Fruit fly (Drosophila melanogaster) whole organism, embryonic: ENCODE measurements around the gene mib1.

ENCODE experiments used
- ATbp ChIP-seq: fragments of 200-800 bp; sonication (Bioruptor generic); optimal IDR thresholded peaks from 2 replicates; lab custom pipeline; 2017; ENCODE audit warnings: missing biosample characterization, mild to moderate bottlenecking, missing genetic modification characterization, missing genetic modification reagents
- B-H2 ChIP-seq: fragments of 200-800 bp; sonication (Bioruptor generic); optimal IDR thresholded peaks from 2 replicates; lab custom pipeline; 2018; ENCODE audit warnings: missing biosample characterization, mild to moderate bottlenecking, missing genetic modification characterization
- CG12299 ChIP-seq: fragments of 200-800 bp; sonication (Bioruptor generic); optimal IDR thresholded peaks from 2 replicates; lab custom pipeline; 2018; ENCODE audit warnings: missing biosample characterization, mild to moderate bottlenecking, missing genetic modification characterization
- CG12659 ChIP-seq: fragments of 200-800 bp; sonication (Bioruptor generic); optimal IDR thresholded peaks from 3 replicates; lab custom pipeline; 2017; ENCODE audit warnings: mild to moderate bottlenecking, missing biosample characterization, missing genetic modification reagents, missing genetic modification characterization
- CG13775 ChIP-seq: fragments of 200-800 bp; sonication (Bioruptor generic); optimal IDR thresholded peaks from 3 replicates; lab custom pipeline; 2017; ENCODE audit warnings: missing biosample characterization, mild to moderate bottlenecking, missing genetic modification characterization
- CG15696 ChIP-seq: fragments of 200-800 bp; sonication (Bioruptor generic); optimal IDR thresholded peaks from 2 replicates; lab custom pipeline; 2019; ENCODE audit warnings: missing biosample characterization, mild to moderate bottlenecking, missing genetic modification characterization, moderate library complexity
- CG17328 ChIP-seq: fragments of 200-800 bp; sonication (Bioruptor generic); IDR thresholded peaks from 2 replicates; pipeline ENCODE4 v1.3.6; 2022; ENCODE audit warnings: missing biosample characterization, missing genetic modification characterization
- CG1792 ChIP-seq: fragments of 200-800 bp; sonication (Bioruptor generic); optimal IDR thresholded peaks from 2 replicates; lab custom pipeline; 2016; ENCODE audit warnings: missing biosample characterization, missing genetic modification characterization
- CG3065 ChIP-seq: fragments of 200-800 bp; sonication (Bioruptor generic); optimal IDR thresholded peaks from 2 replicates; lab custom pipeline; 2016; ENCODE audit warnings: missing biosample characterization, missing genetic modification characterization
- CG3163 ChIP-seq: fragments of 200-800 bp; sonication (Bioruptor generic); optimal IDR thresholded peaks from 3 replicates; lab custom pipeline; 2016; ENCODE audit warnings: missing biosample characterization, missing genetic modification characterization
- CG5180 ChIP-seq: fragments of 200-800 bp; sonication (Bioruptor generic); optimal IDR thresholded peaks from 3 replicates; lab custom pipeline; 2017; ENCODE audit warnings: missing biosample characterization, missing genetic modification characterization, mild to moderate bottlenecking, moderate library complexity, missing genetic modification reagents
- CG7271 ChIP-seq: fragments of 200-800 bp; sonication (Bioruptor generic); optimal IDR thresholded peaks from 2 replicates; lab custom pipeline; 2018; ENCODE audit warnings: missing biosample characterization, mild to moderate bottlenecking, missing genetic modification characterization, moderate library complexity
- CG9727 ChIP-seq: fragments of 200-800 bp; sonication (Bioruptor generic); optimal IDR thresholded peaks from 3 replicates; lab custom pipeline; 2017; ENCODE audit warnings: missing biosample characterization, mild to moderate bottlenecking, missing genetic modification characterization
- CTCF ChIP-seq: fragments of 200-800 bp; sonication (Bioruptor generic); optimal IDR thresholded peaks from 2 replicates; lab custom pipeline; 2017; ENCODE audit warnings: missing biosample characterization, mild to moderate bottlenecking, missing genetic modification characterization, moderate library complexity
- CkIIα-i1 ChIP-seq: fragments of 200-800 bp; sonication (Bioruptor generic); IDR thresholded peaks from 2 replicates; pipeline ENCODE4 v1.3.6; 2022; ENCODE audit warnings: missing biosample characterization, missing genetic modification characterization
- CoRest ChIP-seq: fragments of 200-800 bp; sonication (Bioruptor generic); optimal IDR thresholded peaks from 3 replicates; lab custom pipeline; 2018; ENCODE audit warnings: missing biosample characterization, mild to moderate bottlenecking, missing genetic modification characterization, moderate library complexity
- Dad ChIP-seq: fragments of 200-800 bp; sonication (Bioruptor generic); optimal IDR thresholded peaks from 3 replicates; lab custom pipeline; 2016; ENCODE audit warnings: missing biosample characterization, missing genetic modification characterization
- Fer2 ChIP-seq: fragments of 200-800 bp; sonication (Bioruptor generic); optimal IDR thresholded peaks from 2 replicates; lab custom pipeline; 2018; ENCODE audit warnings: missing biosample characterization, mild to moderate bottlenecking, missing genetic modification characterization, moderate library complexity
- Gsc ChIP-seq: fragments of 200-800 bp; sonication (Bioruptor generic); IDR thresholded peaks from 2 replicates; pipeline ENCODE4 v1.3.6; 2022; ENCODE audit warnings: missing biosample characterization, missing genetic modification characterization
- Gug ChIP-seq: fragments of 200-800 bp; sonication (Bioruptor generic); IDR thresholded peaks from 4 replicates; pipeline ENCODE4 v1.3.6; 2022; ENCODE audit warnings: missing biosample characterization, missing genetic modification characterization
- HHEX ChIP-seq: fragments of 200-800 bp; sonication (Bioruptor generic); optimal IDR thresholded peaks from 3 replicates; lab custom pipeline; 2017; ENCODE audit warnings: missing biosample characterization, mild to moderate bottlenecking, missing genetic modification characterization, missing genetic modification reagents
- HLHmδ ChIP-seq: fragments of 200-800 bp; sonication (Bioruptor generic); optimal IDR thresholded peaks from 2 replicates; lab custom pipeline; 2018; ENCODE audit warnings: missing biosample characterization, mild to moderate bottlenecking, missing genetic modification characterization, moderate library complexity
- Hand ChIP-seq: fragments of 200-800 bp; sonication (Bioruptor generic); optimal IDR thresholded peaks from 2 replicates; lab custom pipeline; 2017; ENCODE audit warnings: mild to moderate bottlenecking, missing biosample characterization, missing genetic modification reagents, missing genetic modification characterization
- Hey ChIP-seq: fragments of 200-800 bp; sonication (Bioruptor generic); optimal IDR thresholded peaks from 3 replicates; lab custom pipeline; 2018; ENCODE audit warnings: missing biosample characterization, mild to moderate bottlenecking, missing genetic modification characterization
- Lpt ChIP-seq: fragments of >200 bp; optimal IDR thresholded peaks from 2 replicates; lab custom pipeline; 2018; ENCODE audit warnings: missing biosample characterization, missing genetic modification characterization
- Med ChIP-seq: fragments of 200-800 bp; sonication (Bioruptor generic); peaks from one replicate; lab custom pipeline; 2016; ENCODE audit warnings: missing biosample characterization, missing genetic modification characterization, mild to moderate bottlenecking, inconsistent platforms, moderate library complexity
- Sry-β ChIP-seq: fragments of 200-800 bp; sonication (Bioruptor generic); optimal IDR thresholded peaks from 2 replicates; lab custom pipeline; 2018; ENCODE audit warnings: missing biosample characterization, mild to moderate bottlenecking, missing genetic modification characterization, moderate library complexity
- Trl ChIP-seq, 3 experiments: fragments of >200 bp in 2 of 3; fragments of 200-800 bp in 1 of 3; sonication (Bioruptor generic) in 1 of 3; optimal IDR thresholded peaks; 2 replicates in 1 of 3; 3 replicates in 2 of 3; lab custom pipeline; 2016 to 2017; ENCODE audit warnings: missing biosample characterization in 1 of 3, missing genetic modification characterization in 1 of 3
- aop ChIP-seq: fragments of 200-800 bp; sonication (Bioruptor generic); IDR thresholded peaks from 2 replicates; pipeline ENCODE4 v1.3.6; 2022; ENCODE audit warnings: missing biosample characterization, missing genetic modification characterization
- ase ChIP-seq: fragments of 200-800 bp; sonication (Bioruptor generic); IDR thresholded peaks from 3 replicates; pipeline ENCODE4 v1.3.6; 2022; ENCODE audit warnings: missing biosample characterization, missing genetic modification characterization
- bab2 ChIP-seq: fragments of 200-800 bp; sonication (Bioruptor generic); optimal IDR thresholded peaks from 2 replicates; lab custom pipeline; 2016; ENCODE audit warnings: missing biosample characterization, missing genetic modification characterization
- bigmax ChIP-seq: fragments of 200-800 bp; sonication (Bioruptor generic); optimal IDR thresholded peaks from 2 replicates; lab custom pipeline; 2018; ENCODE audit warnings: missing biosample characterization, mild to moderate bottlenecking, missing genetic modification characterization
- btn ChIP-seq: fragments of 200-800 bp; sonication (Bioruptor generic); optimal IDR thresholded peaks from 2 replicates; lab custom pipeline; 2016; ENCODE audit warnings: missing biosample characterization, missing genetic modification characterization
- cas ChIP-seq: fragments of 200-800 bp; sonication (Bioruptor generic); IDR thresholded peaks from 2 replicates; pipeline ENCODE4 v1.3.6; 2022; ENCODE audit warnings: missing biosample characterization, missing genetic modification characterization
- dati ChIP-seq: fragments of 200-800 bp; sonication (Bioruptor generic); IDR thresholded peaks from 2 replicates; pipeline ENCODE4 v1.3.6; 2022; ENCODE audit warnings: missing biosample characterization, missing genetic modification characterization
- dmrt99B ChIP-seq: fragments of 200-800 bp; sonication (Bioruptor generic); optimal IDR thresholded peaks from 2 replicates; lab custom pipeline; 2018; ENCODE audit warnings: missing biosample characterization, mild to moderate bottlenecking, missing genetic modification characterization, moderate library complexity
- eyg ChIP-seq: fragments of 200-800 bp; sonication (Bioruptor generic); optimal IDR thresholded peaks from 3 replicates; lab custom pipeline; 2016; ENCODE audit warnings: missing biosample characterization, missing genetic modification characterization
- gce ChIP-seq: fragments of 200-800 bp; sonication (Bioruptor generic); IDR thresholded peaks from 3 replicates; pipeline ENCODE4 v1.3.6; 2022; ENCODE audit warnings: missing biosample characterization, missing genetic modification characterization
- maf-S ChIP-seq: fragments of 200-800 bp; sonication (Bioruptor generic); optimal IDR thresholded peaks from 2 replicates; lab custom pipeline; 2016; ENCODE audit warnings: missing biosample characterization, missing genetic modification characterization
- pho ChIP-seq: fragments of 200-800 bp; sonication (Bioruptor generic); optimal IDR thresholded peaks from 2 replicates; lab custom pipeline; 2016; ENCODE audit warnings: missing biosample characterization, missing genetic modification characterization
- phol ChIP-seq: fragments of 200-800 bp; sonication (Bioruptor generic); optimal IDR thresholded peaks from 3 replicates; lab custom pipeline; 2018; ENCODE audit warnings: missing biosample characterization, mild to moderate bottlenecking, missing genetic modification characterization, moderate library complexity
- rib ChIP-seq: fragments of 200-800 bp; sonication (Bioruptor generic); IDR thresholded peaks from 2 replicates; pipeline ENCODE4 v1.3.6; 2022; ENCODE audit warnings: missing biosample characterization, missing genetic modification characterization
- salm ChIP-seq: fragments of 200-800 bp; sonication (Bioruptor generic); optimal IDR thresholded peaks from 2 replicates; lab custom pipeline; 2018; ENCODE audit warnings: missing biosample characterization, mild to moderate bottlenecking, missing genetic modification characterization
- sisA ChIP-seq: fragments of 200-800 bp; sonication (Bioruptor generic); IDR thresholded peaks from 2 replicates; pipeline ENCODE4 v1.3.6; 2022; ENCODE audit warnings: missing biosample characterization, missing genetic modification characterization
- sob ChIP-seq: fragments of 200-800 bp; sonication (Bioruptor generic); IDR thresholded peaks from 2 replicates; pipeline ENCODE4 v1.3.6; 2022; ENCODE audit warnings: missing biosample characterization, missing genetic modification characterization
- stc ChIP-seq: fragments of 200-800 bp; sonication (Bioruptor generic); IDR thresholded peaks from 2 replicates; pipeline ENCODE4 v1.3.6; 2022; ENCODE audit warnings: missing biosample characterization, missing genetic modification characterization
- tgo ChIP-seq: fragments of 200-800 bp; sonication (Bioruptor generic); IDR thresholded peaks from 3 replicates; pipeline ENCODE4 v1.3.6; 2022; ENCODE audit warnings: missing biosample characterization, missing genetic modification characterization
- unpg ChIP-seq: fragments of 200-800 bp; sonication (Bioruptor generic); optimal IDR thresholded peaks from 3 replicates; lab custom pipeline; 2018; ENCODE audit warnings: missing biosample characterization, mild to moderate bottlenecking, missing genetic modification characterization, moderate library complexity
- usp ChIP-seq: fragments of >200 bp; optimal IDR thresholded peaks from 2 replicates; lab custom pipeline; 2017; ENCODE audit warnings: missing biosample characterization, missing genetic modification characterization
- vnd ChIP-seq: fragments of 200-800 bp; sonication (Bioruptor generic); IDR thresholded peaks from 3 replicates; pipeline ENCODE4 v1.3.6; 2022; ENCODE audit warnings: missing biosample characterization, missing genetic modification characterization; ENCODE audit not compliant: partially characterized antibody

mib1 gene

DNA sequence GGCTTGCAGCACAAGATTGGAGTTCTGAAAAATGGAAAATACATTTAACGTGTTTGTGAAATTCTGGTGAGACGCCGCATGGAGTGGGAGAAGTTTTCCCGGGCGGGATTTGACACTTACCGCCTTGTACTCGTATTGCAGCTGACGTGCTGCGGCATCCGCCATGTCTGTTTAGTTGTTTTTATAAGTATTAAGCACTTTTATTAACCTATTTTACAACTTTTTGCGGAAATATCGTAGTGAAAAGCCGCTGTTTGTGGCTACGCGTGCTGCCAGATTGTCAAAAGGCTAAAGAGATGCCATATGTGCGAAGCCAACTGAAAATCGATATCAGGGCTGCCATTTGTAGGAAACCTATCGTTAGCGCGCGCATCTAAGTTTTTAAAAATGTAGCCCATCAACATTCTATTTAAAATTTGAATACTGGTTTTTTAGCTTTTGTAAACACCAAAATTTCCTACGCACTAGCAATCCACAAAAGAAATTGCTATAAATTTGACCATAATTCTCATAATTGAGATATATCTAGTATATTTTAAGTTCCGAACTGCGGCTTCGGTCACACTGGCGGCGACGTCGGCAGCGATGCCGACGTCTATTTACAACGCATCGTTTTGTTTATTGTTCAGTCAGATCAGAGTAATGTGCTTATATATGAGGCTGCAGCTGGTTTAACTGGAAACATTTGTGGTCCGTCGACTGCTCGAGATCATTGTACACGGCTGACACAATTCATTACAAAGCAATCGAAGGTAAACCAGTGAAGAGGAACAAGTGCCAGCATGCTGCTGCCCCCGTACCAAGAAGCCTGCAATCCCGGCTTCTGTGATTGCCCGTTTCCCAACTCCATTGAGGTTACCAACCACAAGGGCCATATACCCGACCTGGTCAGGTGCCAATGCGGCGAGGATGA is 43.8 kb downstream of the mib1 start, which contains the start of the genes Brr2 and CG10516 (continued):
- TF ChIP-seq CG9727 (GFP tag; lab: Kevin White, UChicago) (no peak), CG13775 (no peak), cas (GFP tag; lab: Robert Waterston, UW) (no peak), phol (tag; lab: Kevin White, UChicago) (peak; percentile 78), ATbp (GFP tag; lab: Kevin White, UChicago) (no peak), sob (GFP tag; lab: Robert Waterston, UW) (no peak), stc (GFP tag; lab: Robert Waterston, UW) (no peak), Gsc (GFP tag; lab: Robert Waterston, UW) (no peak), aop (GFP tag; lab: Robert Waterston, UW) (no peak), eyg (peak; percentile 41), sisA (GFP tag; lab: Robert Waterston, UW) (no peak), Gug (GFP tag; lab: Robert Waterston, UW) (no peak), bigmax (GFP tag; lab: Kevin White, UChicago) (no peak), CG17328 (GFP tag; lab: Robert Waterston, UW) (no peak), CG3065 (no peak), Trl (optimal IDR thresholded peaks at IDR 0.05; lab: Kevin White, UChicago) (no peak), Trl (GFP tag; optimal IDR thresholded peaks at IDR 0.05; lab: Kevin White, UChicago) (no peak), dati (GFP tag; lab: Robert Waterston, UW) (no peak), CG12299 (tag; lab: Kevin White, UChicago) (no peak), usp (GFP tag; lab: Kevin White, UChicago) (no peak), CG5180 (GFP tag; lab: Kevin White, UChicago) (no peak), CoRest (no peak), Hand (no peak), CTCF (GFP tag; lab: Kevin White, UChicago) (no peak), Dad (no peak), Lpt (GFP tag; lab: Kevin White, UChicago) (no peak), CG1792 (no peak), rib (GFP tag; lab: Robert Waterston, UW) (no peak), gce (GFP tag; lab: Robert Waterston, UW) (no peak), CG12659 (GFP tag; lab: Kevin White, UChicago) (peak; percentile 67), ase (GFP tag; lab: Robert Waterston, UW) (no peak), dmrt99B (no peak), vnd (GFP tag; lab: Robert Waterston, UW) (no peak), tgo (no peak), salm (no peak), HHEX (peak; percentile 11), CG15696 (tag; lab: Kevin White, UChicago) (peak; percentile 29), Fer2 (tag; lab: Kevin White, UChicago) (no peak), btn (GFP tag; lab: Kevin White, UChicago) (no peak), Med (GFP tag; lab: Kevin White, UChicago) (peak; percentile 86), HLHmδ (GFP tag; lab: Kevin White, UChicago) (no peak), bab2 (GFP tag; lab: Kevin White, UChicago) (peak; percentile 36), CkIIα-i1 (GFP tag; lab: Robert Waterston, UW) (no peak), maf-S (GFP tag; lab: Kevin White, UChicago) (peak; percentile 7), Hey (tag; lab: Kevin White, UChicago) (no peak), pho (GFP tag; lab: Kevin White, UChicago) (no peak), B-H2 (GFP tag; lab: Kevin White, UChicago) (no peak), CG3163 (GFP tag; lab: Kevin White, UChicago) (no peak), Sry-β (no peak), unpg (no peak), CG7271 (tag; lab: Kevin White, UChicago) (no peak)
